Worm (Caenorhabditis elegans): Measurements from ENCODE around the gene hxk-3.

Gene hxk-3

ce11 chrIV:1454194-1454593, 43.2 kb upstream of the hxk-3 start (continued):
- TF ChIP-seq zip-2 (tag; optimal IDR thresholded peaks at IDR 0.05) (no peak), F37D6.2 (tag; optimal IDR thresholded peaks at IDR 0.05) (no peak), rbr-2 (tag; optimal IDR thresholded peaks at IDR 0.05) (peak; percentile 33), ces-1 (GFP tag; optimal IDR thresholded peaks at IDR 0.05) (no peak), F10B5.3 (tag; optimal IDR thresholded peaks at IDR 0.05) (no peak), egl-43 (GFP tag; IDR thresholded peaks at IDR 0.05) (no peak), lsy-2 (tag; optimal IDR thresholded peaks at IDR 0.05) (peak in 1 of 2 experiments; percentile 53), dve-1 (tag; optimal IDR thresholded peaks at IDR 0.05; ENCODE audit: insufficient read depth) (peak; percentile 92), ZK337.2 (GFP tag; IDR thresholded peaks at IDR 0.05) (no peak), nhr-102 (tag; optimal IDR thresholded peaks at IDR 0.05) (peak; percentile 90), fos-1 (tag; optimal IDR thresholded peaks at IDR 0.05) (no peak), attf-4 (tag; optimal IDR thresholded peaks at IDR 0.05) (no peak), aly-2 (tag; optimal IDR thresholded peaks at IDR 0.05) (no peak), T26A8.4 (GFP tag; IDR thresholded peaks at IDR 0.05) (no peak), cey-2 (tag; optimal IDR thresholded peaks at IDR 0.05; ENCODE audit: borderline replicate concordance, insufficient read depth) (peak; percentile 2), spr-1 (tag; optimal IDR thresholded peaks at IDR 0.05) (no peak), nhr-28 (tag; optimal IDR thresholded peaks at IDR 0.05) (peak; percentile 98), Y5F2A.4 (GFP tag; optimal IDR thresholded peaks at IDR 0.05) (no peak), daf-16 (GFP tag; optimal IDR thresholded peaks at IDR 0.05) (peak in 1 of 2 experiments; percentile 22), daf-16 (tag; optimal IDR thresholded peaks at IDR 0.05) (peak; percentile 98), pqm-1 (tag; optimal IDR thresholded peaks at IDR 0.05) (peak; percentile 17), nhr-11 (tag; optimal IDR thresholded peaks at IDR 0.05) (no peak), hmg-1.1 (GFP tag; IDR thresholded peaks at IDR 0.05) (0 out of 2 replicates have a peak, but pooled peaks have one; percentile 11), spr-3 (GFP tag; optimal IDR thresholded peaks at IDR 0.05) (no peak), mdl-1 (tag; optimal IDR thresholded peaks at IDR 0.05) (peak in 1 of 2 experiments; percentile 74), nhr-6 (tag; optimal IDR thresholded peaks at IDR 0.05) (peak; percentile 28), lir-3 (tag; optimal IDR thresholded peaks at IDR 0.05) (no peak), T20F7.1 (GFP tag; optimal IDR thresholded peaks at IDR 0.05) (peak; percentile 64), madf-5 (GFP tag; IDR thresholded peaks at IDR 0.05) (no peak), hlh-30 (tag; optimal IDR thresholded peaks at IDR 0.05; ENCODE audit: insufficient read depth) (peak; percentile 86)

DNA sequence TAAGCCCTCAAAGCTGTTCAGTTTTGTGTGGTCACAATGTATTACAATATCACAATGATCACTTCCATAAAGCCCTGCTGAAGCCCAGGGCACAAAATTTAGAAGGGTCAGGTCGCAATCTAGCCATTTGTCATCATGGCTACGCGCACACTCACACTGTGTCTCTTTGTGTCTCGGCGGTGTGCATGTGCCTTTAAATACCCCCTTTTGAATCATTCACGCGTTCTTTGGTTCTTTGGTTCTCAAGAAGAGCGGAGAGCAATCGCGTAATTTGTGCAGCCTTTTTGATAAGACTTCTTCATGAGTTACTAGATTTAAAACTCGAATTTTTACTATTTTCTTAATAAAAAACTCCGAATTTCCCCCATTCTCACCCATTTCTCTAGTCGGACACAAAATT, 42.4 kb upstream of the hxk-3 start:
- TF ChIP-seq lin-38 (GFP tag; IDR thresholded peaks at IDR 0.05) (peak; percentile 31; the same call in 1 of the 2 replicates), saeg-2 (GFP tag; IDR thresholded peaks at IDR 0.05) (no peak), nhr-42 (GFP tag; IDR thresholded peaks at IDR 0.05) (no peak), zip-11 (GFP tag; IDR thresholded peaks at IDR 0.05) (no peak), aha-1 (tag) (no peak), pqm-1 (tag; optimal IDR thresholded peaks at IDR 0.05) (peak; percentile 65), ama-1 (optimal IDR thresholded peaks at IDR 0.05) (no peak), ztf-7 (tag; optimal IDR thresholded peaks at IDR 0.05) (no peak), gei-8 (GFP tag; optimal IDR thresholded peaks at IDR 0.05) (no peak), nhr-11 (tag; optimal IDR thresholded peaks at IDR 0.05) (no peak), vab-7 (GFP tag; IDR thresholded peaks at IDR 0.05) (no peak), mxl-3 (GFP tag; optimal IDR thresholded peaks at IDR 0.05) (peak; percentile 56), nhr-28 (tag; optimal IDR thresholded peaks at IDR 0.05) (peak; percentile 87), F26F4.8 (GFP tag; conservative IDR thresholded peaks at IDR 0.05) (no peak), unc-39 (tag; optimal IDR thresholded peaks at IDR 0.05) (no peak), T26A8.4 (GFP tag; IDR thresholded peaks at IDR 0.05) (no peak), hlh-11 (tag; optimal IDR thresholded peaks at IDR 0.05) (peak; percentile 78), pha-4 (GFP tag; IDR thresholded peaks at IDR 0.05) (no peak; the same call in 1 of the 2 replicates), pha-4 (tag; optimal IDR thresholded peaks at IDR 0.05) (no peak), F44E2.7 (GFP tag; IDR thresholded peaks at IDR 0.05) (no peak), D1046.2 (GFP tag; IDR thresholded peaks at IDR 0.05) (no peak), ZK337.2 (GFP tag; IDR thresholded peaks at IDR 0.05) (no peak), mdl-1 (tag; optimal IDR thresholded peaks at IDR 0.05) (peak in 1 of 2 experiments; percentile 41), ceh-32 (tag; optimal IDR thresholded peaks at IDR 0.05; ENCODE audit: poor library complexity) (no peak), dmd-6 (GFP tag; IDR thresholded peaks at IDR 0.05) (peak; percentile 77), attf-4 (tag; optimal IDR thresholded peaks at IDR 0.05) (no peak), madf-5 (GFP tag; IDR thresholded peaks at IDR 0.05) (no peak), nhr-77 (tag; optimal IDR thresholded peaks at IDR 0.05) (peak; percentile 26), nhr-237 (tag; optimal IDR thresholded peaks at IDR 0.05) (no peak), dve-1 (tag; optimal IDR thresholded peaks at IDR 0.05; ENCODE audit: insufficient read depth) (peak; percentile 71)

All from whole organism, L4 larva.